Worm (Caenorhabditis elegans): ENCODE results near the gene E04F6.8.

The E04F6.8 gene

DNA sequence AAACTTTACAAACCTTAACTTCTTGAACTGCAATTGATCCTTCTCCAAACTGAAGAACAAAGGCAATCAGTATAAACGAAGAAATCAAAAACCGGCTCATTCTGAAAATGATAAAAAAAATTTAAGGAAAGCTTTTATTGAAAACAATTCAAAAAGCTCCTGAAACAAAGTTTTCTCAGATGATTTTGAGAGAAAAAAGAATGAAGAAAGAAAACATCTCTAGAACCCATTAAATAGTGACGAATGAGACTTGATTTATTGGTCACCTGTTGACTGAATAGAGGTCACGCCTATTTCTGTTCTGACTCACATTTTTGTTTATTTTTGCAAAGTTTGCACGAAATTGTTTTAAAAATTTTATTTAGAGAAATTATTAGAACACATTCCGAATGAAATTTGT, at the start of gene E04F6.8:
E04F6.8 (minus strand) TSS at position 101 of the 400 bp plus-strand sequence.
- TF ChIP-seq tbx-8 (GFP tag; optimal IDR thresholded peaks at IDR 0.05), result no peak
- no peak for TF ChIP-seq snpc-4 (tag; optimal IDR thresholded peaks at IDR 0.05)
- no peak for TF ChIP-seq lsy-2 (tag; optimal IDR thresholded peaks at IDR 0.05)
- no peak for TF ChIP-seq nhr-28 (tag; optimal IDR thresholded peaks at IDR 0.05)
- TF ChIP-seq unc-62 (GFP tag; optimal IDR thresholded peaks at IDR 0.05), result no peak
- no peak for TF ChIP-seq ceh-39 (tag; optimal IDR thresholded peaks at IDR 0.05)
- no peak for TF ChIP-seq ceh-43 (GFP tag; optimal IDR thresholded peaks at IDR 0.05)
- no peak for TF ChIP-seq zip-8 (tag; optimal IDR thresholded peaks at IDR 0.05)
- TF ChIP-seq blmp-1 (tag; optimal IDR thresholded peaks at IDR 0.05), result no peak

DNA sequence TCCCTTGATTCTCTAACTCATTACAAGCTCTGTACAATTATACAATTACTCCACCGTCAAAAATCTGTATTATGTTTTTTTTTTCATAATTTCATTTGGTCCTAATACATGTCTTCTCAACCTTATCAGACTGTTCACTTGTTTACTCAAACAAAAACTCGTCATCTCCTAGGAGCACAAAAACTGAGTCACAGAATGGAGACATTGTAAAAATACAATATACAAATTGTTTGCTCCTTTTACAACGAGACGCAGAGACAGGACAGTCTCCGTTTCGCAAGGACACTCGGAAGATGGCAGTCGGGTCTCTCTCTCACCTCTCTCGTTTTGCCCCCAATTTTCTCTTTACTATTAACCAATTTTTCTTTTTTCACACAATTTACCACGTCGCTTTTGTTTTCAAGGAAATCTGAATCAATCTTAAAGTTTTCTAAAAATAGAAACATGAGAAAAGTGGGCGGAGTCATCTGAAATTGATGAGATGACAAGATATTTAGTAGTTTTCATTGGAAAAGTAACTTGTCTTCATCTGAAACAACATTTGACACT, 44.5 kb upstream of the E04F6.8 start, which contains the start of gene F32A5.8:
F32A5.8 (plus strand) TSS at position 499 of the 549 bp plus-strand sequence.
- no peak for TF ChIP-seq lin-13 (tag; optimal IDR thresholded peaks at IDR 0.05)
- TF ChIP-seq lsy-2 (tag; optimal IDR thresholded peaks at IDR 0.05), result no peak
- TF ChIP-seq ham-2 (GFP tag; optimal IDR thresholded peaks at IDR 0.05), result no peak
- no peak for TF ChIP-seq sptf-1 (tag; optimal IDR thresholded peaks at IDR 0.05)
- TF ChIP-seq mab-5 (tag; optimal IDR thresholded peaks at IDR 0.05), result no peak
- no peak for TF ChIP-seq nhr-12 (tag; optimal IDR thresholded peaks at IDR 0.05)
- TF ChIP-seq ztf-11 (tag; optimal IDR thresholded peaks at IDR 0.05), result no peak
- no peak for TF ChIP-seq nhr-28 (tag; optimal IDR thresholded peaks at IDR 0.05)
- TF ChIP-seq flh-1 (GFP tag; optimal IDR thresholded peaks at IDR 0.05), result no peak
- no peak for TF ChIP-seq lin-32 (GFP tag; optimal IDR thresholded peaks at IDR 0.05)
- TF ChIP-seq ceh-43 (GFP tag; optimal IDR thresholded peaks at IDR 0.05), result no peak
- TF ChIP-seq unc-120 (tag; optimal IDR thresholded peaks at IDR 0.05; ENCODE audit: poor library complexity, severe bottlenecking), result no peak
- TF ChIP-seq unc-62 (GFP tag; optimal IDR thresholded peaks at IDR 0.05), result no peak
- TF ChIP-seq mep-1 (tag; optimal IDR thresholded peaks at IDR 0.05), result no peak
- no peak for TF ChIP-seq ceh-83 (GFP tag; optimal IDR thresholded peaks at IDR 0.05)
- no peak for TF ChIP-seq nhr-76 (tag; optimal IDR thresholded peaks at IDR 0.05)
- no peak for TF ChIP-seq hlh-1 (tag; optimal IDR thresholded peaks at IDR 0.05)
- TF ChIP-seq M03D4.4 (tag; optimal IDR thresholded peaks at IDR 0.05), result no peak
- TF ChIP-seq cnd-1 (tag; optimal IDR thresholded peaks at IDR 0.05), result no peak
- TF ChIP-seq snpc-4 (tag; optimal IDR thresholded peaks at IDR 0.05), result no peak

DNA sequence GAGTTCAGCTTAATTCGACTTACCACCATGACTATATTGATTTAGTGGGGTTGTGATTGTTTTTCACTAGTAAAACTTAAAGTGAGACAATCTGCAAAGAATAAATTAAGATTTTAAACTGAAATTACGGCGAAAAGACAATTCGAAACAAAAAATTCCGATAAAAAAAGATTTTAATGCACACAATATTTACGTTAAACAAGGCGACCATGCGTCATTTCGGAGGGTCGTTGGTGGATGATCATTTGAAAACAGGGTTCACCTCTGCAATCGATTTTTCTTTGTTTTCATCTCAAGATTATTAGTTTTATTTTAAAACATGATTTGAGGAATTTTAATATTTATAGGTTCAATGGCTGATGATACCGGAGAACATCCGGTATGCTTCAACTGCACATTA, 41.9 kb upstream of the E04F6.8 start, which contains the start of gene lsm-4:
lsm-4 (minus strand) TSS at position 91 of the 400 bp plus-strand sequence.
- TF ChIP-seq snpc-4 (tag; optimal IDR thresholded peaks at IDR 0.05) (no peak), lin-13 (tag; optimal IDR thresholded peaks at IDR 0.05) (no peak), ceh-43 (GFP tag; optimal IDR thresholded peaks at IDR 0.05) (no peak), unc-39 (tag; optimal IDR thresholded peaks at IDR 0.05) (no peak), unc-120 (tag; optimal IDR thresholded peaks at IDR 0.05; ENCODE audit: poor library complexity, severe bottlenecking) (no peak), nhr-76 (tag; optimal IDR thresholded peaks at IDR 0.05) (no peak), M03D4.4 (tag; optimal IDR thresholded peaks at IDR 0.05) (no peak), flh-1 (GFP tag; optimal IDR thresholded peaks at IDR 0.05) (no peak), ztf-11 (tag; optimal IDR thresholded peaks at IDR 0.05) (no peak), nhr-237 (tag; optimal IDR thresholded peaks at IDR 0.05) (no peak), mls-2 (tag; optimal IDR thresholded peaks at IDR 0.05) (no peak), mep-1 (tag; optimal IDR thresholded peaks at IDR 0.05) (no peak), nhr-12 (tag; optimal IDR thresholded peaks at IDR 0.05) (no peak)

DNA sequence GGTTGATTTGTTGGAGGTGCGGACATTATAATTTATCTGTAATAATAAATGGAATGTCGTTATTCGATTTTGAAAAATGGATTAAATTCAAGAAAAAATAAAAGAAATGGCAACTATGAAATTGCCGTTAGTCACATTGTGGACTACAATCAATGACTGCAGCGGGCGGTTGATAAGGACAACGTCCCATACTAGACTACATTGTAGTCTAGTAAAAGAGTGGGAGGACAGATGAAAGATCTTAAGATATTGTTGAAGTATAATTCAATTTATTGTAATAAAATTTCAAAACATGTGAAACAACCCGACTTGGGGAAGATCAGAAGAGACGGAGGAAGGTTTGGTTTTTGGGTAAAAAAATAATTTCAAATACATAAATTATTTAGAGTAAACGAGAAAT, 40.8 kb upstream of the E04F6.8 start, which contains the start of the genes prx-13 and ada-2:
prx-13 (minus strand) TSS at position 38 of the 400 bp plus-strand sequence.
ada-2 (plus strand) TSS at position 282 of the 400 bp plus-strand sequence.
- no peak for TF ChIP-seq lin-13 (tag; optimal IDR thresholded peaks at IDR 0.05)
- TF ChIP-seq sptf-1 (tag; optimal IDR thresholded peaks at IDR 0.05), result no peak
- no peak for TF ChIP-seq mab-5 (tag; optimal IDR thresholded peaks at IDR 0.05)
- no peak for TF ChIP-seq nhr-28 (tag; optimal IDR thresholded peaks at IDR 0.05)
- no peak for TF ChIP-seq unc-62 (GFP tag; optimal IDR thresholded peaks at IDR 0.05)
- no peak for TF ChIP-seq mls-2 (tag; optimal IDR thresholded peaks at IDR 0.05)
- no peak for TF ChIP-seq unc-120 (tag; optimal IDR thresholded peaks at IDR 0.05; ENCODE audit: poor library complexity, severe bottlenecking)
- no peak for TF ChIP-seq ceh-39 (tag; optimal IDR thresholded peaks at IDR 0.05)
- no peak for TF ChIP-seq bed-3 (GFP tag; optimal IDR thresholded peaks at IDR 0.05)
- no peak for TF ChIP-seq pha-4 (tag; optimal IDR thresholded peaks at IDR 0.05)
- TF ChIP-seq cnd-1 (tag; optimal IDR thresholded peaks at IDR 0.05), result no peak
- TF ChIP-seq ham-2 (GFP tag; optimal IDR thresholded peaks at IDR 0.05), result no peak
- no peak for TF ChIP-seq drap-1 (GFP tag; optimal IDR thresholded peaks at IDR 0.05)
- TF ChIP-seq ceh-83 (GFP tag; optimal IDR thresholded peaks at IDR 0.05), result no peak
- TF ChIP-seq nhr-12 (tag; optimal IDR thresholded peaks at IDR 0.05), result no peak
- TF ChIP-seq lin-32 (GFP tag; optimal IDR thresholded peaks at IDR 0.05), result no peak

- TF ChIP-seq sem-2 (GFP tag; optimal IDR thresholded peaks at IDR 0.05) (no peak), ztf-11 (tag; optimal IDR thresholded peaks at IDR 0.05) (no peak), mls-2 (tag; optimal IDR thresholded peaks at IDR 0.05) (no peak), cnd-1 (tag; optimal IDR thresholded peaks at IDR 0.05) (no peak), nhr-2 (tag; optimal IDR thresholded peaks at IDR 0.05) (no peak), unc-120 (tag; optimal IDR thresholded peaks at IDR 0.05; ENCODE audit: poor library complexity, severe bottlenecking) (no peak), ces-1 (GFP tag; optimal IDR thresholded peaks at IDR 0.05) (no peak)
These were observed 34.4 kb upstream of the E04F6.8 start, which contains the start of gene skpo-3 for ce11 chrII:7245576-7245975. TSS of gene skpo-3 (plus strand) at chrII:7245876.
